Worm (Caenorhabditis elegans) whole organism, L4 larva: ENCODE results near the gene H03E18.1.

Experiments used
- F26F4.8 ChIP-seq: fragments of 200-800 bp; sonication (Bioruptor generic); conservative IDR thresholded peaks from 2 replicates; pipeline ENCODE4 v1.3.6; 2022; ENCODE audit warnings: missing genetic modification characterization, missing compliant biosample characterization
- F37D6.2 ChIP-seq: sonication (generic microtip); optimal IDR thresholded peaks from 2 replicates; lab custom pipeline; 2016; ENCODE audit warnings: mild to moderate bottlenecking, missing genetic modification characterization, missing compliant biosample characterization
- F44E2.7 ChIP-seq: fragments of 200-800 bp; sonication (Bioruptor generic); IDR thresholded peaks from 2 replicates; pipeline ENCODE4 v2.1.2; 2022; ENCODE audit warnings: missing genetic modification characterization, missing compliant biosample characterization
- R02D3.7 ChIP-seq: fragments of 150-350 bp; sonication (generic microtip); optimal IDR thresholded peaks from 3 replicates; lab custom pipeline; 2014; ENCODE audit warnings: missing biosample characterization, missing genetic modification characterization
- T20F7.1 ChIP-seq: fragments of 200-800 bp; sonication (Bioruptor generic); optimal IDR thresholded peaks from 2 replicates; lab custom pipeline; 2018; ENCODE audit warnings: mild to moderate bottlenecking, missing genetic modification characterization, missing compliant biosample characterization
- Y105C5A.15 ChIP-seq: fragments of 200-800 bp; sonication (Bioruptor generic); IDR thresholded peaks from 2 replicates; pipeline ENCODE4 v1.3.6; 2022; ENCODE audit warnings: missing genetic modification characterization, missing compliant biosample characterization
- Y48G9A.11 ChIP-seq: fragments of 200-800 bp; sonication (Bioruptor generic); IDR thresholded peaks from 2 replicates; pipeline ENCODE4 v1.3.6; 2022; ENCODE audit warnings: missing genetic modification reagents, missing genetic modification characterization, missing compliant biosample characterization
- ZK337.2 ChIP-seq: fragments of 200-800 bp; sonication (Bioruptor generic); IDR thresholded peaks from 2 replicates; pipeline ENCODE4 v1.3.6; 2022; ENCODE audit warnings: missing genetic modification reagents, missing genetic modification characterization, missing compliant biosample characterization
- arid-1 ChIP-seq: fragments of 200-800 bp; sonication (Bioruptor generic); conservative IDR thresholded peaks from 2 replicates; pipeline ENCODE4 v1.3.6; 2022; ENCODE audit warnings: missing genetic modification reagents, missing genetic modification characterization, missing compliant biosample characterization
- ceh-20 ChIP-seq: fragments of 200-800 bp; sonication (Bioruptor generic); IDR thresholded peaks from 2 replicates; pipeline ENCODE4 v1.3.6; 2022; ENCODE audit warnings: missing genetic modification reagents, missing genetic modification characterization, missing compliant biosample characterization
- ceh-62 ChIP-seq: sonication (generic microtip); optimal IDR thresholded peaks from 2 replicates; lab custom pipeline; 2017; ENCODE audit warnings: missing biosample characterization, missing genetic modification characterization
- cey-2 ChIP-seq: sonication (generic microtip); optimal IDR thresholded peaks from 3 replicates; lab custom pipeline; 2017; ENCODE audit warnings: missing genetic modification characterization, mild to moderate bottlenecking, missing compliant biosample characterization, antibody characterized with exemption, borderline replicate concordance; ENCODE audit not compliant: insufficient read depth
- daf-12 ChIP-seq: fragments of 150-350 bp; optimal IDR thresholded peaks from 2 replicates; lab custom pipeline; 2014; ENCODE audit warnings: missing biosample characterization, missing genetic modification reagents, missing genetic modification characterization
- daf-16 ChIP-seq, 3 experiments: sonication (generic microtip); optimal IDR thresholded peaks; 2 replicates each; lab custom pipeline; 2016 to 2017; ENCODE audit warnings: missing genetic modification characterization in 3 of 3, missing genetic modification reagents in 3 of 3, mild to moderate bottlenecking in 2 of 3, missing compliant biosample characterization in 2 of 3, missing biosample characterization in 1 of 3, moderate library complexity in 1 of 3
- daf-19 ChIP-seq: fragments of 200-800 bp; sonication (Bioruptor generic); conservative IDR thresholded peaks from 2 replicates; pipeline ENCODE4 v1.3.6; 2022; ENCODE audit warnings: missing genetic modification characterization, missing compliant biosample characterization
- dmd-6 ChIP-seq: fragments of 200-800 bp; sonication (Bioruptor generic); IDR thresholded peaks from 2 replicates; pipeline ENCODE4 v1.3.6; 2022; ENCODE audit warnings: missing genetic modification reagents, missing genetic modification characterization, missing compliant biosample characterization
- egl-27 ChIP-seq: sonication (generic microtip); optimal IDR thresholded peaks from 3 replicates; lab custom pipeline; 2017; ENCODE audit warnings: missing biosample characterization, missing genetic modification reagents, missing genetic modification characterization
- fkh-10 ChIP-seq: fragments of 150-350 bp; optimal IDR thresholded peaks from 2 replicates; lab custom pipeline; 2014; ENCODE audit warnings: missing biosample characterization, missing genetic modification reagents, missing genetic modification characterization
- hlh-30 ChIP-seq: sonication (generic microtip); optimal IDR thresholded peaks from 2 replicates; lab custom pipeline; 2017; ENCODE audit warnings: antibody characterized with exemption, mild to moderate bottlenecking, missing genetic modification characterization, missing compliant biosample characterization; ENCODE audit not compliant: insufficient read depth
- lim-7 ChIP-seq: fragments of 200-800 bp; sonication (Bioruptor generic); IDR thresholded peaks from 2 replicates; pipeline ENCODE4 v1.3.6; 2022; ENCODE audit warnings: missing genetic modification characterization, missing compliant biosample characterization
- lin-1 ChIP-seq: fragments of 200-800 bp; sonication (Bioruptor generic); IDR thresholded peaks from 2 replicates; pipeline ENCODE4 v1.3.6; 2022; ENCODE audit warnings: missing genetic modification reagents, missing genetic modification characterization, missing compliant biosample characterization
- lin-13 ChIP-seq: fragments of 150-350 bp; optimal IDR thresholded peaks from 2 replicates; lab custom pipeline; 2014; ENCODE audit warnings: missing biosample characterization, missing genetic modification reagents, missing genetic modification characterization
- lin-29 ChIP-seq: fragments of 200-800 bp; sonication (Bioruptor generic); IDR thresholded peaks from 2 replicates; pipeline ENCODE4 v1.3.6; 2022; ENCODE audit warnings: missing genetic modification reagents, missing genetic modification characterization, missing compliant biosample characterization
- lin-39 ChIP-seq: fragments of 150-350 bp; optimal IDR thresholded peaks from 2 replicates; lab custom pipeline; 2014; ENCODE audit warnings: missing biosample characterization, missing genetic modification reagents, missing genetic modification characterization
- madf-5 ChIP-seq, 2 experiments: fragments of 200-800 bp; sonication (Bioruptor generic); IDR thresholded peaks; 2 replicates each; pipeline ENCODE4 v1.3.6; 2022; ENCODE audit warnings: missing compliant biosample characterization in 2 of 2, missing genetic modification characterization in 2 of 2
- mep-1 ChIP-seq: fragments of 150-350 bp; sonication (generic microtip); optimal IDR thresholded peaks from 3 replicates; lab custom pipeline; 2014; ENCODE audit warnings: missing biosample characterization, missing genetic modification characterization
- mes-2 ChIP-seq: sonication (generic microtip); optimal IDR thresholded peaks from 2 replicates; lab custom pipeline; 2016; ENCODE audit warnings: missing genotype, mild to moderate bottlenecking, missing genetic modification characterization, missing compliant biosample characterization; ENCODE audit not compliant: poor library complexity, severe bottlenecking
- mxl-3 ChIP-seq: fragments of 200-800 bp; sonication (Bioruptor generic); optimal IDR thresholded peaks from 2 replicates; lab custom pipeline; 2018; ENCODE audit warnings: mild to moderate bottlenecking, missing genetic modification characterization, missing compliant biosample characterization
- nhr-10 ChIP-seq: fragments of 150-350 bp; optimal IDR thresholded peaks from 2 replicates; lab custom pipeline; 2014; ENCODE audit warnings: missing biosample characterization, missing genetic modification characterization
- nhr-102 ChIP-seq: sonication (generic microtip); optimal IDR thresholded peaks from 2 replicates; lab custom pipeline; 2016; ENCODE audit warnings: mild to moderate bottlenecking, missing genetic modification characterization, moderate library complexity, missing compliant biosample characterization
- nhr-28 ChIP-seq: fragments of 150-350 bp; optimal IDR thresholded peaks from 2 replicates; lab custom pipeline; 2014; ENCODE audit warnings: missing biosample characterization, missing genetic modification characterization
- nhr-41 ChIP-seq: fragments of 200-800 bp; sonication (Bioruptor generic); IDR thresholded peaks from 2 replicates; pipeline ENCODE4 v1.3.6; 2022; ENCODE audit warnings: missing genetic modification reagents, missing genetic modification characterization, missing compliant biosample characterization
- nhr-42 ChIP-seq: fragments of 200-800 bp; sonication (Bioruptor generic); IDR thresholded peaks from 2 replicates; pipeline ENCODE4 v1.3.6; 2022; ENCODE audit warnings: missing genetic modification characterization, missing compliant biosample characterization
- nhr-48 ChIP-seq: sonication (generic microtip); optimal IDR thresholded peaks from 2 replicates; lab custom pipeline; 2016; ENCODE audit warnings: mild to moderate bottlenecking, missing genetic modification characterization, missing compliant biosample characterization
- nhr-76 ChIP-seq: fragments of 150-350 bp; optimal IDR thresholded peaks from 2 replicates; lab custom pipeline; 2014; ENCODE audit warnings: missing biosample characterization, missing genetic modification characterization
- nhr-77 ChIP-seq: fragments of 150-350 bp; optimal IDR thresholded peaks from 2 replicates; lab custom pipeline; 2014; ENCODE audit warnings: missing biosample characterization, missing genetic modification characterization
- pqm-1 ChIP-seq: sonication (generic microtip); optimal IDR thresholded peaks from 2 replicates; lab custom pipeline; 2017; ENCODE audit warnings: missing biosample characterization, missing genetic modification characterization
- rbr-2 ChIP-seq: sonication (generic microtip); optimal IDR thresholded peaks from 2 replicates; lab custom pipeline; 2016; ENCODE audit warnings: missing genotype, missing genetic modification characterization, missing compliant biosample characterization
- set-16 ChIP-seq: fragments of 200-800 bp; sonication (Bioruptor generic); IDR thresholded peaks from 2 replicates; pipeline ENCODE4 v1.3.6; 2022; ENCODE audit warnings: missing genetic modification reagents, missing genetic modification characterization, missing compliant biosample characterization
- skn-1 ChIP-seq: fragments of 150-350 bp; optimal IDR thresholded peaks from 2 replicates; lab custom pipeline; 2014; ENCODE audit warnings: missing biosample characterization, missing genetic modification characterization
- spr-3 ChIP-seq: fragments of 200-800 bp; sonication (Bioruptor generic); optimal IDR thresholded peaks from 2 replicates; lab custom pipeline; 2018; ENCODE audit warnings: mild to moderate bottlenecking, missing genetic modification characterization, missing compliant biosample characterization
- tag-97 ChIP-seq: fragments of 200-800 bp; sonication (Bioruptor generic); IDR thresholded peaks from 2 replicates; pipeline ENCODE4 v1.3.6; 2022; ENCODE audit warnings: missing genetic modification characterization, missing compliant biosample characterization
- tra-1 ChIP-seq: fragments of 200-800 bp; sonication (Bioruptor generic); IDR thresholded peaks from 2 replicates; pipeline ENCODE4 v1.3.6; 2022; ENCODE audit warnings: missing genetic modification reagents, missing genetic modification characterization, missing compliant biosample characterization
- unc-62 ChIP-seq, 3 experiments: fragments of 150-350 bp in 1 of 3; sonication (generic microtip); optimal IDR thresholded peaks in 2 of 3; peaks in 1 of 3; 1 replicate in 1 of 3; 2 replicates in 2 of 3; lab custom pipeline; 2014 to 2017; ENCODE audit warnings: missing biosample characterization in 3 of 3, missing genetic modification characterization in 3 of 3, missing genetic modification reagents in 3 of 3, missing genotype in 1 of 3
- vab-7 ChIP-seq: fragments of 200-800 bp; sonication (Bioruptor generic); IDR thresholded peaks from 2 replicates; pipeline ENCODE4 v1.3.6; 2022; ENCODE audit warnings: missing genetic modification reagents, missing genetic modification characterization, missing compliant biosample characterization
- zfp-3 ChIP-seq: fragments of 200-800 bp; sonication (Bioruptor generic); conservative IDR thresholded peaks from 2 replicates; pipeline ENCODE4 v1.3.6; 2022; ENCODE audit warnings: missing genetic modification reagents, missing genetic modification characterization, missing compliant biosample characterization
- zip-2 ChIP-seq: fragments of 150-350 bp; optimal IDR thresholded peaks from 2 replicates; lab custom pipeline; 2014; ENCODE audit warnings: missing biosample characterization, missing genetic modification characterization

Gene H03E18.1

ce11 chrX:8549026-8549425 is 41.4 kb downstream of the H03E18.1 start, which contains the start of gene D2021.4 (continued):
- TF ChIP-seq lin-13 (GFP tag; lab: Kevin White, UChicago) (no peak), daf-19 (GFP tag; lab: Robert Waterston, UW) (no peak), spr-3 (GFP tag; lab: Kevin White, UChicago) (no peak), nhr-77 (tag; lab: Kevin White, UChicago) (peak; percentile 50), pqm-1 (no peak), nhr-28 (tag; lab: Kevin White, UChicago) (peak; percentile 41), nhr-10 (tag; lab: Kevin White, UChicago) (no peak), Y105C5A.15 (GFP tag; lab: Robert Waterston, UW) (no peak), ceh-62 (tag; lab: Kevin White, UChicago) (no peak), daf-16 (GFP tag; optimal IDR thresholded peaks at IDR 0.05; lab: Kevin White, UChicago) (no peak), daf-16 (tag; optimal IDR thresholded peaks at IDR 0.05; lab: Kevin White, UChicago) (peak; percentile 98), F26F4.8 (GFP tag; lab: Robert Waterston, UW) (no peak), nhr-102 (tag; lab: Kevin White, UChicago) (peak; percentile 27), lin-29 (GFP tag; lab: Robert Waterston, UW) (no peak), fkh-10 (GFP tag; lab: Kevin White, UChicago) (no peak), mes-2 (tag; lab: Kevin White, UChicago) (no peak), dmd-6 (peak; percentile 67), lin-1 (GFP tag; lab: Robert Waterston, UW) (no peak), zip-2 (tag; lab: Kevin White, UChicago) (no peak), daf-12 (tag; lab: Kevin White, UChicago) (no peak), mep-1 (tag; lab: Kevin White, UChicago) (peak; percentile 13), mxl-3 (GFP tag; lab: Kevin White, UChicago) (no peak), lim-7 (GFP tag; lab: Robert Waterston, UW) (no peak)

DNA sequence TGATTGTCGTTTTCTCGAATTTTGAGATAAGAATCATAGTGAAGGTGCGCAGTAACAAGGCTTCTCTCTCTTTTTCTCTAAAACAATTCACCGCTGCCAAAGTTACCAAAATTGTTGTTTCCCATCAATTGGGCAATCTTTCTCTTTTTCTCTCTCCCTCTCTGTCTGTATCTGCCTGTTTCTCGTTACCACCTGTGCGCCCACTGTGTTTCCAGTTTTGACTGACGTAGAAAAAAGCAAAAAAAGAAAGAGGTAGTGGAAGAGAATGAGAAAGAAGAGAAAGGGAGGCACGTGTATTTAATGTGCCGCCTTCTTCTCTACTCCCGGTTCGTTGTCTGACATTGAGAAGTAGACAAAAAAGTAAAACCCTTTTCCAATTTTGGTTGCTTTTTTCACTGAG is 42.4 kb downstream of the H03E18.1 start:
- 0 out of 2 replicates have a peak, but pooled peaks have one; percentile 31 for TF ChIP-seq ceh-20 (GFP tag; lab: Robert Waterston, UW)
- no peak for TF ChIP-seq daf-16 (GFP tag; optimal IDR thresholded peaks at IDR 0.05; lab: Kevin White, UChicago)
- peak; percentile 75 for TF ChIP-seq daf-16 (tag; optimal IDR thresholded peaks at IDR 0.05; lab: Kevin White, UChicago)
- no peak for TF ChIP-seq tag-97 (GFP tag; lab: Robert Waterston, UW)
- no peak for TF ChIP-seq vab-7 (GFP tag; lab: Robert Waterston, UW)
- peak; percentile 84 for TF ChIP-seq hlh-30 (tag; lab: Kevin White, UChicago)
- TF ChIP-seq mep-1 (tag; lab: Kevin White, UChicago): peak; percentile 75
- no peak for TF ChIP-seq daf-12 (tag; lab: Kevin White, UChicago)
- TF ChIP-seq Y48G9A.11 (GFP tag; lab: Robert Waterston, UW): no peak
- no peak for TF ChIP-seq zfp-3 (GFP tag; lab: Robert Waterston, UW)
- no peak for TF ChIP-seq spr-3 (GFP tag; lab: Kevin White, UChicago)
- 0 out of 2 replicates have a peak, but pooled peaks have one; percentile 24 for TF ChIP-seq arid-1 (GFP tag; lab: Robert Waterston, UW)
- TF ChIP-seq tra-1 (GFP tag; lab: Robert Waterston, UW): peak; percentile 88
- no peak for TF ChIP-seq unc-62 (GFP tag; optimal IDR thresholded peaks at IDR 0.05 in 1 of 2; lab: Kevin White, UChicago)
- no peak for TF ChIP-seq unc-62 (tag; optimal IDR thresholded peaks at IDR 0.05; lab: Kevin White, UChicago)
- no peak for TF ChIP-seq ZK337.2
- no peak for TF ChIP-seq nhr-10 (tag; lab: Kevin White, UChicago)
- TF ChIP-seq madf-5 (GFP tag; IDR thresholded peaks at IDR 0.05; lab: Robert Waterston, UW): no peak
- TF ChIP-seq Y105C5A.15 (GFP tag; lab: Robert Waterston, UW): no peak
- no peak for TF ChIP-seq F37D6.2
- TF ChIP-seq nhr-48: peak; percentile 71
- TF ChIP-seq lin-39 (tag; lab: Kevin White, UChicago): no peak
- TF ChIP-seq lim-7 (GFP tag; lab: Robert Waterston, UW): no peak
- no peak for TF ChIP-seq skn-1 (tag; lab: Kevin White, UChicago)
- no peak for TF ChIP-seq nhr-41 (GFP tag; lab: Robert Waterston, UW)
- TF ChIP-seq ceh-62 (tag; lab: Kevin White, UChicago): no peak
- peak; percentile 36 for TF ChIP-seq T20F7.1 (GFP tag; lab: Kevin White, UChicago)
- no peak for TF ChIP-seq R02D3.7 (tag; lab: Kevin White, UChicago)
- peak; percentile 65 for TF ChIP-seq cey-2 (tag; lab: Kevin White, UChicago)
- no peak for TF ChIP-seq F44E2.7 (GFP tag; lab: Robert Waterston, UW)
- TF ChIP-seq nhr-76 (tag; lab: Kevin White, UChicago): peak; percentile 3
- 0 out of 2 replicates have a peak, but pooled peaks have one; percentile 8 for TF ChIP-seq set-16 (GFP tag; lab: Robert Waterston, UW)
- TF ChIP-seq egl-27 (tag; lab: Kevin White, UChicago): no peak
- no peak for TF ChIP-seq nhr-42 (GFP tag; lab: Robert Waterston, UW)
- TF ChIP-seq rbr-2 (tag; lab: Kevin White, UChicago): peak; percentile 31
